Worm (Caenorhabditis elegans) whole organism, L4/young adult: ENCODE measurements around the gene Y43D4A.6.
A peak's percentile ranks its signal among the peaks of the same experiment; 100 is the strongest.
"Not testable (repeated sequence)": the region's sequence is repeated elsewhere in the genome, so short reads cannot be mapped to it uniquely, and the experiment has no call there.

ENCODE experiments used
- W03F9.2 ChIP-seq: fragments of 150-350 bp; optimal IDR thresholded peaks from 2 replicates; lab custom pipeline; 2014; ENCODE audit warnings: missing biosample characterization, missing genetic modification characterization
- dao-5 ChIP-seq: sonication (generic microtip); optimal IDR thresholded peaks from 2 replicates; lab custom pipeline; 2016; ENCODE audit warnings: missing genotype, missing genetic modification characterization, moderate library complexity, missing compliant biosample characterization
- him-1 ChIP-seq: sonication (generic microtip); optimal IDR thresholded peaks from 2 replicates; lab custom pipeline; 2016; ENCODE audit warnings: missing genotype, missing genetic modification reagents, missing genetic modification characterization, missing compliant biosample characterization

Y43D4A.6 gene

DNA sequence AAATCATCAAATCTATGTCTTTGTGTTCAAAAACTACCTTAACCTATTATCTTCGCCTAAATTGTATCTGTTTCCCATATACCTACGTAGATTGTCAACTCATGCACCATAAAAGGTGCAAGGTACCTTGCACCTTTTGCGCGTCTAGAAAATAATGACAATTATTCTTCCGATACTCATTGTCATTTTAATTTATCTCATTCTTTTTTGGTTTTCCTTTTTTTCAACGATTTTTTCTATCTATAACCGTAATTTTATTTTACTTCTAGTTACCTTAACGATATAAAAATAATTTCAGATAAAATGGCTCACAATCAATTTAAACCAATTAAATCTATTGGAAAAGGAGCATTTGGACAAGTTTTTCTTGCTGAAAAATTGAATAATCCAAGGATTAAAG is at the start of gene Y43D4A.6:
Gene Y43D4A.6, plus strand, starts transcription at position 301 of the 400 bp plus-strand sequence.
- TF ChIP-seq dao-5 (no peak), W03F9.2 (tag; lab: Kevin White, UChicago) (no peak), him-1 (tag; lab: Kevin White, UChicago) (no peak)

DNA sequence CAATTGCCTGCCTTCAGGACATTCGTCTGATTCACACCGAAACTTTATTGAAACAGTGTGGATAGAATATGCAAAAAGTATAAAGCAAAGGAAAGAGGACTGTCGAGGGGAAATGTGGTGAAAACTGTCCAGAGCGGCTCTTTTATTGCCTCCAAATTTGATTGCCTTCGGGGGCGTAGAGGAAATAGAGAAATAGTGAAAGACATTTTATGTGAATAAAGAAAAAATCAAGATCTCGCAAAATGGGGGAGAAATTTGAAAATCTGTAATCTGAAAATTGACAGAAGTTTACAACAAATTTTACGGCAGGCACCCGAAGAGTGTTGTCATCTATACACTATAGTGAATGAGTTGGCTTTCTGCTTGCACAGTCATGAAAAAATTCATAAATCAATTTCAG is 46.4 kb upstream of the Y43D4A.6 start, which contains the start of gene Y51H4A.24:
Gene Y51H4A.24, minus strand, starts transcription at position 101 of the 400 bp plus-strand sequence.
- no peak for TF ChIP-seq him-1 (tag; lab: Kevin White, UChicago)
- no peak for TF ChIP-seq dao-5

DNA sequence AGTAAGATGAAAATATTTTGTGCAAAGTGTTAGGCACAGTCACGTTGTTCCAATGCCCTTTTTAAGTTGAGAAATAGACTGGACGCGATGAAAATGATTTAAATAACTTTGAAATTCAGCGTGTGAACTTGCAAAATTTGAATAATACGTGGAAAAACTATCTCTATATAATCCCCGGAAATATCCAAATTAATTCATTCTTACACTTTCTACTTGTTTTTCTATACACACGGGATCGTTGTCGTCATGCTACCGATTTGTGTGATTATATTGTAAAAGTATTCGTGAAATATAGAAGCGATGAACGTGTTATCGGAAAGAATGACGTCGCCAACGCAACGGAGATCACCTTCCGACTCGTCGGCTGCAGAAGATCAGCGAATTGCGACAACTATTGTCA is 43.6 kb upstream of the Y43D4A.6 start, which contains the start of gene Y43D4A.1:
Gene Y43D4A.1, plus strand, starts transcription at position 301 of the 400 bp plus-strand sequence.
- TF ChIP-seq dao-5: no peak
- no peak for TF ChIP-seq him-1 (tag; lab: Kevin White, UChicago)
- TF ChIP-seq W03F9.2 (tag; lab: Kevin White, UChicago): no peak

DNA sequence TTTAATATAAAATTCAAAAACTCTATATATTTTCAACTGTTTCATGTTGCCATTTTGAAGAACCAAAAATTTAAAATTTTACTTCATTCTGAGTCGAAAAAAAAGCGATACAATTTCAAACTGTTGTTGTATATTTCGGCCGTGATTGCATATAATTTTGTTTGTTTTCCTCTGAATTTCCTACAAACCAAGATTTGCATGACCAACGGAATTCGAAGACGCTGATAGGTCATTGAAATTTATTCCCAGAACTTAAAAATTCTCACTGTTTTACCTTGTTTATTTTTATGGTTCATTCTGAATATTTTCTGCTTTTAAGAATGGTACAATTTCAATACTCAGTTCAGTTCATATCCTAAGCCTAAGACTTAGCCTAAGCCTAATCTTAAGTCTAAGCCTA is 36.0 kb upstream of the Y43D4A.6 start:
- TF ChIP-seq W03F9.2 (tag; lab: Kevin White, UChicago) (no peak), dao-5 (no peak), him-1 (tag; lab: Kevin White, UChicago) (no peak)

ce11 chrIV:16755771-16756170 is 31.4 kb upstream of the Y43D4A.6 start, which contains the start of gene Y43D4A.2:
Gene Y43D4A.2, minus strand, starts transcription at chrIV:16755871.
- TF ChIP-seq dao-5; him-1 (tag; lab: Kevin White, UChicago); W03F9.2 (tag; lab: Kevin White, UChicago): not testable (repeated sequence)

- TF ChIP-seq dao-5: peak; percentile 15
- TF ChIP-seq W03F9.2 (tag; lab: Kevin White, UChicago): peak; percentile 34
- TF ChIP-seq him-1 (tag; lab: Kevin White, UChicago): no peak
Measured at ce11 chrIV:16775029-16775428, 12.1 kb upstream of the Y43D4A.6 start.

ce11 chrIV:16775455-16775854 is 11.7 kb upstream of the Y43D4A.6 start, which contains the start of gene Y43D4A.5:
Gene Y43D4A.5, plus strand, starts transcription at chrIV:16775755.
- no peak for TF ChIP-seq him-1 (tag; lab: Kevin White, UChicago)
- TF ChIP-seq dao-5: no peak

DNA sequence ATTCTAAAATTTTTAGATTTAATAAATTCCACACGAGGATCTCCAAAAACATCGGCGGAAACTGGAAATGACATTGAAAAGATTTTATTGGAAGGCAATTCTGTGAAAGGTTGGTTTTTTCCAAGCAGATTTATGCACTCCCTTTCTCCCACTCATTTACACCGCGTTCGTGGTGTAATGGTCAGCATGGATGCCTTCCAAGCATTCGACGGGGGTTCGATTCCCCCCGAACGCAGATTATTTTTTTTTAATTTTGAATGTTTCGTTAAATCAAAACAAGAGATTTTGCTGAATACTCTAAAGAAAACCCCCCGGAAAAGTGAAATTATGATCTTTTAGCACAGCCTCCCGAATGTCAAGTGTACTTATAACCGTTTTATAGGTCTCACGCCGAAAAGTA is 11.2 kb upstream of the Y43D4A.6 start:
- TF ChIP-seq dao-5: peak; percentile 47
- TF ChIP-seq W03F9.2 (tag; lab: Kevin White, UChicago): no peak

DNA sequence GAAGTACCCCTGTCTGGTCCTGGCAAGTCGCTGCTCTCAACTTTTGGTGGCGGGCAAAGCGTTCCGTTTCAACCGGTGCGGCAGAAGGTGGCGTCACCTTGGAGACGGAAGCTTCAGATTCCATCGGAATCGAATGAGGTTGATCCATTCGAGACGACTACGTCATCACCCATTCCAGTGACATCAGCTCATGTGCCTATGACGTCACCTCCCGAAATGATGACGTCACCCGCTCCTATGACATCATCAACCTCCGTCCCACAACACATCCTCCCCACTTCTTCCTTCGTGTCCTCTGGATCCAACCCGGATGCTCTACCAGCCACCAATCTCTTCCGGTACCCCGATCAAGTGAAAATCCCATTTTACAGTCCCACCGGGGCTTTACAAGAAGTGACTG is 10.2 kb upstream of the Y43D4A.6 start:
- TF ChIP-seq W03F9.2 (tag; lab: Kevin White, UChicago): no peak
- no peak for TF ChIP-seq him-1 (tag; lab: Kevin White, UChicago)
- TF ChIP-seq dao-5: no peak

DNA sequence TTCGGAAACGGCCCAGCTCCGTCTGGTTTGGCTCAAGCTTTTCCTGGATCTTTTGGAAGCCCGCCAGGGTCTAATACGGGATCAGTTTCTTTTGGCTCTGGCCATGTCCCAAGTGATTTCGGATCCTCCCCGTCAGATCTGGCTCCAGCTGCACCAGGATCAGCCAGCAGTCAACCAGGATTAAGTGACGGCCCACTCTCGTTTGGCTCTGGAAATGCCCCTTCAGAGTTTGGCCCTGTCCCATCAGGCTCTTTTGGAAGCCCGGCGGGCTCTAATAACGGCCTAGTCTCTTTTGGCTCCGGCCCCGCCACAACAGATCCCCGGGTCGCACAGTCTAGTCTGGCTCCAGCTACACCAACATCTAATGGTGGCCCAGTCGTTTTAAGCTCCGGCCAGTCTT is 9.4 kb upstream of the Y43D4A.6 start:
- TF ChIP-seq dao-5 (no peak), W03F9.2 (tag; lab: Kevin White, UChicago) (no peak), him-1 (tag; lab: Kevin White, UChicago) (no peak)

DNA sequence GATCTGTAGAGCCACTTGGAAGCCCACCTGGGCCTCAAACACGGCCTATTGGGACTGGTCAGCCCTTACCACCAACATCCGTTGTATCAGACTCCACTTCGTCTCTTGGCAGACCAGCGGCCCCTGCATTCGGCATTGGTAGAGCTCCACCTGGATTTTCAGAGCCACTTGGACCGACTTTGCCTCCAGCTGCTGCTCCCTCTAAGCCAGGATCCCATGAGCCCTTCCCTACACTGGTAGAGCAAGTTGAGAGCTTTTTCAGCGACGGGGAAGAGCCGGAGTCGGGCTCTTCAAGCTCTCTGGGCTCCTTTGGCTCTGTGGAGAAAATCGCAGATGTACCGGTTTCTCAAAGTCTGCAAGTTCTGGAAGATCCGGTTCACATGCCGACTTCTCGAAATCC is 8.5 kb upstream of the Y43D4A.6 start:
- TF ChIP-seq W03F9.2 (tag; lab: Kevin White, UChicago): no peak
- no peak for TF ChIP-seq him-1 (tag; lab: Kevin White, UChicago)
- TF ChIP-seq dao-5: no peak

ce11 chrIV:16806352-16806751 is 19.2 kb downstream of the Y43D4A.6 start, which contains the start of gene clec-193:
Gene clec-193, minus strand, starts transcription at chrIV:16806452.
- no peak for TF ChIP-seq him-1 (tag; lab: Kevin White, UChicago)
- TF ChIP-seq dao-5: no peak
- no peak for TF ChIP-seq W03F9.2 (tag; lab: Kevin White, UChicago)

DNA sequence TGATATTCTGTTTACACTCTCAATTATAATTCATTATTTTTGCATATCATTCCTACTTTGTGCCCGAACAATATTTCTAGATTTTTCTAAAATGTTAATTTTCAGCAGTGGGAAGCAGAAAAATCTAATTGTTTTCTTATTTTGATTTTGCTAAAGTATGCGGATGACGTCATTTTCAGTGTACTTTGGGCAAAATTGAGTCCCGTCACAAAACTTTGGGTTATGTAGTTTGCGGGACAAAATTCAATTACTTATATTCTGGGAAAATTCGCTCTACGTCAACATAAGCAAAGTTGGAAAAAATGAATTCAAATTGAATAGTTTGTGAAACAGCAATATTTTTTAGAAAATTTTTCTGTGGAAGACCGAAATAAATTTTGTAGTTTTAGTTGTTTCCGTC is 25.0 kb downstream of the Y43D4A.6 start:
- TF ChIP-seq dao-5: no peak
- TF ChIP-seq him-1 (tag; lab: Kevin White, UChicago): no peak
- no peak for TF ChIP-seq W03F9.2 (tag; lab: Kevin White, UChicago)

DNA sequence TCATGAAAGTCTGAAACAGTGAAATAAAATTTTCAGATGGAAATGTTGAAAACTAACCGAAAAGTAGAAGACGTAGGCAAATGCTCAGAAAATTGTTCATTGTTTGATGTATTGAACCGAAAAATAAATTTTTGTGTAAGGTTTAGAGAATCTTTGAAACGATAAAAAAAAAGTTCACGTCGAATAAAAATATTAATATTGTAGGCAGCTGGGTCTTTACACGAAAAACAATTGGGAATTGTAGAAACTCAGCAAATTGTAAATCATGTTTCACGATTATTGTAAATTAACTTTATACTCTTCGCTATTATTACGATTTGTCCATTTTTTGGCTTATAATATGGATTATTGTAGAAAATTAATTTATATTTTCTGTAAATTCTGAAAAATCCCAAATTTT is 26.7 kb downstream of the Y43D4A.6 start, which contains the start of gene Y116A8A.2:
Gene Y116A8A.2, minus strand, starts transcription at position 101 of the 400 bp plus-strand sequence.
- TF ChIP-seq W03F9.2 (tag; lab: Kevin White, UChicago) (no peak), dao-5 (no peak), him-1 (tag; lab: Kevin White, UChicago) (no peak)

- TF ChIP-seq W03F9.2 (tag; lab: Kevin White, UChicago): no peak
Measured at ce11 chrIV:16822529-16822928, 35.4 kb downstream of the Y43D4A.6 start, which contains the start of gene Y116A8A.4. Gene Y116A8A.4, plus strand, starts transcription at chrIV:16822829.
